Fruit fly (Drosophila melanogaster) whole organism, prepupa: ENCODE measurements around the gene Sf3b1.
A peak's percentile ranks its signal among the peaks of the same experiment; 100 is the strongest.

ENCODE experiments used
- Blimp-1 ChIP-seq: fragments of 200-800 bp; sonication (Bioruptor generic); optimal IDR thresholded peaks from 3 replicates; lab custom pipeline; 2017; ENCODE audit warnings: missing biosample characterization, missing genetic modification characterization, mild to moderate bottlenecking, moderate library complexity, missing genetic modification reagents
- CG11294 ChIP-seq: fragments of 200-800 bp; sonication (Bioruptor generic); IDR thresholded peaks from 2 replicates; pipeline ENCODE4 v1.3.6; 2022; ENCODE audit warnings: missing biosample characterization, missing genetic modification characterization
- CG11902 ChIP-seq: fragments of 200-800 bp; sonication (Bioruptor generic); optimal IDR thresholded peaks from 3 replicates; lab custom pipeline; 2016; ENCODE audit warnings: missing biosample characterization, missing genetic modification characterization
- CG15336 ChIP-seq: fragments of 200-800 bp; sonication (Bioruptor generic); IDR thresholded peaks from 2 replicates; pipeline ENCODE4 v1.3.6; 2022; ENCODE audit warnings: missing biosample characterization, missing genetic modification characterization
- CG1621 ChIP-seq: fragments of 200-800 bp; sonication (Bioruptor generic); optimal IDR thresholded peaks from 3 replicates; lab custom pipeline; 2018; ENCODE audit warnings: missing biosample characterization, mild to moderate bottlenecking, missing genetic modification characterization
- CG16779 ChIP-seq: fragments of 200-800 bp; sonication (Bioruptor generic); optimal IDR thresholded peaks from 3 replicates; lab custom pipeline; 2017; ENCODE audit warnings: missing biosample characterization, mild to moderate bottlenecking, missing genetic modification characterization
- CG3032 ChIP-seq: fragments of 200-800 bp; optimal IDR thresholded peaks from 2 replicates; lab custom pipeline; 2019; ENCODE audit warnings: missing biosample characterization, mild to moderate bottlenecking, missing genetic modification characterization, moderate library complexity
- CG31627 ChIP-seq: fragments of 200-800 bp; sonication (Bioruptor generic); optimal IDR thresholded peaks from 3 replicates; lab custom pipeline; 2016; ENCODE audit warnings: missing biosample characterization, missing genetic modification characterization
- CG32006 ChIP-seq: fragments of 200-800 bp; sonication (Bioruptor generic); optimal IDR thresholded peaks from 3 replicates; lab custom pipeline; 2017; ENCODE audit warnings: missing biosample characterization, mild to moderate bottlenecking, missing genetic modification characterization
- CG34406 ChIP-seq: fragments of 200-800 bp; sonication (Bioruptor generic); optimal IDR thresholded peaks from 3 replicates; lab custom pipeline; 2016; ENCODE audit warnings: missing biosample characterization, missing genetic modification characterization
- CG3919 ChIP-seq: fragments of 200-800 bp; sonication (Bioruptor generic); optimal IDR thresholded peaks from 3 replicates; lab custom pipeline; 2016; ENCODE audit warnings: missing biosample characterization, missing genetic modification characterization
- CG4318 ChIP-seq: fragments of 200-800 bp; sonication (Bioruptor generic); optimal IDR thresholded peaks from 3 replicates; lab custom pipeline; 2017; ENCODE audit warnings: missing biosample characterization, mild to moderate bottlenecking, missing genetic modification characterization
- CG6276 ChIP-seq: fragments of 200-800 bp; sonication (Bioruptor generic); optimal IDR thresholded peaks from 2 replicates; lab custom pipeline; 2017; ENCODE audit warnings: missing biosample characterization, mild to moderate bottlenecking, missing genetic modification characterization
- CG6792 ChIP-seq: fragments of 200-800 bp; sonication (Bioruptor generic); optimal IDR thresholded peaks from 3 replicates; lab custom pipeline; 2016; ENCODE audit warnings: missing biosample characterization, missing genetic modification characterization
- CG6854 ChIP-seq: fragments of 200-800 bp; sonication (Bioruptor generic); optimal IDR thresholded peaks from 2 replicates; lab custom pipeline; 2017; ENCODE audit warnings: missing biosample characterization, mild to moderate bottlenecking, missing genetic modification characterization
- CG7368 ChIP-seq: fragments of 200-800 bp; sonication (Bioruptor generic); optimal IDR thresholded peaks from 3 replicates; lab custom pipeline; 2016; ENCODE audit warnings: missing biosample characterization, missing genetic modification characterization
- CG8119 ChIP-seq: fragments of 200-800 bp; sonication (Bioruptor generic); IDR thresholded peaks from 3 replicates; pipeline ENCODE4 v1.3.6; 2022; ENCODE audit warnings: missing biosample characterization, missing genetic modification characterization
- CG8319 ChIP-seq: fragments of 200-800 bp; sonication (Bioruptor generic); optimal IDR thresholded peaks from 3 replicates; lab custom pipeline; 2016; ENCODE audit warnings: missing biosample characterization, missing genetic modification characterization
- CG8632 ChIP-seq: fragments of 200-800 bp; sonication (Bioruptor generic); optimal IDR thresholded peaks from 3 replicates; lab custom pipeline; 2016; ENCODE audit warnings: missing biosample characterization, missing genetic modification characterization
- Eip75B ChIP-seq: fragments of 200-800 bp; sonication (Bioruptor generic); optimal IDR thresholded peaks from 3 replicates; lab custom pipeline; 2016; ENCODE audit warnings: missing biosample characterization, missing genetic modification characterization
- Eip93F ChIP-seq: fragments of 200-800 bp; sonication (Bioruptor generic); optimal IDR thresholded peaks from 2 replicates; lab custom pipeline; 2016; ENCODE audit warnings: missing biosample characterization, mild to moderate bottlenecking, missing genetic modification characterization
- Ets21C ChIP-seq: fragments of 200-800 bp; sonication (Bioruptor generic); optimal IDR thresholded peaks from 3 replicates; lab custom pipeline; 2016; ENCODE audit warnings: missing biosample characterization, missing genetic modification characterization
- Ets96B ChIP-seq: fragments of 200-800 bp; optimal IDR thresholded peaks from 2 replicates; lab custom pipeline; 2019; ENCODE audit warnings: missing biosample characterization, mild to moderate bottlenecking, missing genetic modification characterization, moderate library complexity
- Gug ChIP-seq: fragments of 200-800 bp; sonication (Bioruptor generic); IDR thresholded peaks from 2 replicates; pipeline ENCODE4 v1.3.6; 2022; ENCODE audit warnings: missing biosample characterization, missing genetic modification characterization
- Hr38 ChIP-seq: sonication (Bioruptor generic); optimal IDR thresholded peaks from 2 replicates; lab custom pipeline; 2016; ENCODE audit warnings: missing biosample characterization, missing genetic modification characterization
- Hr4 ChIP-seq: fragments of 200-800 bp; sonication (Bioruptor generic); optimal IDR thresholded peaks from 3 replicates; lab custom pipeline; 2016; ENCODE audit warnings: missing biosample characterization, missing genetic modification characterization
- Lpt ChIP-seq: fragments of 200-800 bp; sonication (Bioruptor generic); optimal IDR thresholded peaks from 3 replicates; lab custom pipeline; 2016; ENCODE audit warnings: missing biosample characterization, missing genetic modification characterization
- Met ChIP-seq: fragments of 200-800 bp; sonication (Bioruptor generic); optimal IDR thresholded peaks from 3 replicates; lab custom pipeline; 2016; ENCODE audit warnings: missing biosample characterization, missing genetic modification characterization
- OdsH ChIP-seq: fragments of 200-800 bp; sonication (Bioruptor generic); optimal IDR thresholded peaks from 3 replicates; lab custom pipeline; 2016; ENCODE audit warnings: missing biosample characterization, missing genetic modification characterization
- Smox ChIP-seq: fragments of 200-800 bp; sonication (Bioruptor generic); optimal IDR thresholded peaks from 3 replicates; lab custom pipeline; 2016; ENCODE audit warnings: missing biosample characterization, missing genetic modification characterization
- Sox102F ChIP-seq: fragments of 200-800 bp; sonication (Bioruptor generic); optimal IDR thresholded peaks from 2 replicates; lab custom pipeline; 2016; ENCODE audit warnings: missing biosample characterization, mild to moderate bottlenecking, missing genetic modification characterization
- Sox15 ChIP-seq: fragments of 200-800 bp; sonication (Bioruptor generic); optimal IDR thresholded peaks from 3 replicates; lab custom pipeline; 2016; ENCODE audit warnings: missing biosample characterization, missing genetic modification characterization
- achi ChIP-seq: fragments of 200-800 bp; sonication (Bioruptor generic); optimal IDR thresholded peaks from 3 replicates; lab custom pipeline; 2016; ENCODE audit warnings: missing biosample characterization, missing genetic modification characterization
- acj6 ChIP-seq: fragments of 200-800 bp; sonication (Bioruptor generic); optimal IDR thresholded peaks from 3 replicates; lab custom pipeline; 2016; ENCODE audit warnings: missing biosample characterization, missing genetic modification characterization
- cyc ChIP-seq: fragments of 200-800 bp; sonication (Bioruptor generic); optimal IDR thresholded peaks from 3 replicates; lab custom pipeline; 2016; ENCODE audit warnings: missing biosample characterization, missing genetic modification characterization
- dsx ChIP-seq: fragments of 200-800 bp; optimal IDR thresholded peaks from 3 replicates; lab custom pipeline; 2019; ENCODE audit warnings: missing biosample characterization, mild to moderate bottlenecking, missing genetic modification characterization, moderate library complexity; ENCODE audit not compliant: poor library complexity, severe bottlenecking
- eg ChIP-seq: fragments of 200-800 bp; sonication (Bioruptor generic); IDR thresholded peaks from 3 replicates; pipeline ENCODE4 v1.3.6; 2022; ENCODE audit warnings: missing biosample characterization, missing genetic modification characterization
- esn ChIP-seq: fragments of 200-800 bp; sonication (Bioruptor generic); optimal IDR thresholded peaks from 2 replicates; lab custom pipeline; 2016; ENCODE audit warnings: missing biosample characterization, mild to moderate bottlenecking, missing genetic modification characterization, moderate library complexity
- fd85E ChIP-seq: fragments of 200-800 bp; sonication (Bioruptor generic); optimal IDR thresholded peaks from 3 replicates; lab custom pipeline; 2016; ENCODE audit warnings: missing biosample characterization, missing genetic modification characterization
- fkh ChIP-seq: fragments of 200-800 bp; sonication (Bioruptor generic); optimal IDR thresholded peaks from 3 replicates; lab custom pipeline; 2017; ENCODE audit warnings: missing biosample characterization, mild to moderate bottlenecking, missing genetic modification characterization, moderate library complexity
- lz ChIP-seq: fragments of 200-800 bp; sonication (Bioruptor generic); optimal IDR thresholded peaks from 3 replicates; lab custom pipeline; 2016; ENCODE audit warnings: missing biosample characterization, missing genetic modification characterization
- net ChIP-seq: fragments of 200-800 bp; sonication (Bioruptor generic); optimal IDR thresholded peaks from 3 replicates; lab custom pipeline; 2016; ENCODE audit warnings: missing biosample characterization, missing genetic modification characterization
- pdm3 ChIP-seq: fragments of 200-800 bp; sonication (Bioruptor generic); optimal IDR thresholded peaks from 3 replicates; lab custom pipeline; 2016; ENCODE audit warnings: missing biosample characterization, missing genetic modification characterization
- salr ChIP-seq, 2 experiments: fragments of 200-800 bp; sonication (Bioruptor generic); optimal IDR thresholded peaks; 3 replicates each; lab custom pipeline; 2016 to 2018; ENCODE audit warnings: missing biosample characterization in 2 of 2, missing genetic modification characterization in 2 of 2, mild to moderate bottlenecking in 1 of 2
- ss ChIP-seq, 2 experiments: fragments of 200-800 bp; sonication (Bioruptor generic); optimal IDR thresholded peaks; 2 replicates in 1 of 2; 3 replicates in 1 of 2; lab custom pipeline; 2017 to 2018; ENCODE audit warnings: mild to moderate bottlenecking in 2 of 2, missing biosample characterization in 2 of 2, missing genetic modification characterization in 2 of 2, moderate library complexity in 1 of 2
- svp ChIP-seq: fragments of 200-800 bp; sonication (Bioruptor generic); peaks from one replicate; lab custom pipeline; 2016; ENCODE audit warnings: missing biosample characterization, missing genetic modification characterization
- topi ChIP-seq: fragments of 200-800 bp; sonication (Bioruptor generic); optimal IDR thresholded peaks from 3 replicates; lab custom pipeline; 2016; ENCODE audit warnings: missing biosample characterization, missing genetic modification characterization
- vri ChIP-seq: fragments of 200-800 bp; sonication (Bioruptor generic); optimal IDR thresholded peaks from 3 replicates; lab custom pipeline; 2016; ENCODE audit warnings: missing biosample characterization, mild to moderate bottlenecking, missing genetic modification characterization

Gene Sf3b1

dm6 chr2L:563769-564550 is 4.2 kb upstream of the Sf3b1 start, which contains the start of the genes uncNacbeta and CG2794:
Gene uncNacbeta, minus strand, starts transcription at chr2L:563819.
Gene CG2794, plus strand, starts transcription at chr2L:564163.
- TF ChIP-seq acj6 (GFP tag; lab: Kevin White, UChicago), result no peak
- TF ChIP-seq lz (GFP tag; lab: Kevin White, UChicago), result no peak
- TF ChIP-seq esn, result peak; percentile 43
- no peak for TF ChIP-seq CG34406 (GFP tag; lab: Kevin White, UChicago)
- TF ChIP-seq CG1621, result peak; percentile 92

DNA sequence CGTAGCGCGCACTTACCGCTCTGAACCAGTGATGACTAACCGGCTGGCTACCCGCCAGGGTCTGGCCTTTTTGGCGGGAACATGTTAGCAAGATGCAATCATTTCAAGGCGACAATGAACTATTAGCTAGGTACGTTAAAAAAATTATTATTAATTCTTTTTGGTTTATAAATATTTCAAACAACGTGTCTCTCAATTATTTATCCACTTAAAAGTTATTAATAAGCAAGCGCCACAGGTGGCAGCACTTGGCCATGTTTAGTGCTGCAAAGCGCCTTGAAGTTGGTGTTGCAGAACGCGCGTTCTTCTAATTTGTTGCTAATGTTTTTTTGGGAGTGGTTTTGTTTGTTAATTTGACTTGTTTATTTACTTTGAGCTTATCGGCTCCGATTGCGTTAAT is 6.1 kb downstream of the Sf3b1 start, which contains the start of the genes Ipk2 and cold:
Gene Ipk2, minus strand, starts transcription at position 39 of the 400 bp plus-strand sequence.
Gene cold, plus strand, starts transcription at position 66 of the 400 bp plus-strand sequence.
- peak; percentile 80 for TF ChIP-seq CG3032
- TF ChIP-seq pdm3 (GFP tag; lab: Kevin White, UChicago), result no peak
- 0 out of 2 replicates have a peak, but pooled peaks have one; percentile 45 for TF ChIP-seq CG11294
- TF ChIP-seq CG34406 (GFP tag; lab: Kevin White, UChicago), result peak; percentile 42
- TF ChIP-seq Gug (GFP tag; lab: Robert Waterston, UW), result peak; percentile 60; the same call in 1 of the 2 replicates
- TF ChIP-seq vri, result no peak
- TF ChIP-seq CG8119 (GFP tag; lab: Robert Waterston, UW), result peak; percentile 57; the same call in 2 of the 3 replicates
- peak; percentile 87 for TF ChIP-seq lz (GFP tag; lab: Kevin White, UChicago)
- TF ChIP-seq CG31627 (GFP tag; lab: Kevin White, UChicago), result peak; percentile 87
- TF ChIP-seq CG6792 (GFP tag; lab: Kevin White, UChicago), result peak; percentile 66
- no peak for TF ChIP-seq CG32006 (GFP tag; lab: Kevin White, UChicago)
- TF ChIP-seq net (GFP tag; lab: Kevin White, UChicago), result no peak
- TF ChIP-seq CG8319 (GFP tag; lab: Kevin White, UChicago), result no peak
- TF ChIP-seq Sox15, result peak; percentile 74
- TF ChIP-seq Ets21C, result no peak
- TF ChIP-seq salr (GFP tag; optimal IDR thresholded peaks at IDR 0.05; lab: Kevin White, UChicago), result peak in 1 of 2 experiments; percentile 65
- TF ChIP-seq CG6276 (GFP tag; lab: Kevin White, UChicago), result no peak
- TF ChIP-seq svp (GFP tag; lab: Kevin White, UChicago), result peak; percentile 91
- peak; percentile 39; the same call in 1 of the 2 replicates for TF ChIP-seq CG15336 (GFP tag; lab: Robert Waterston, UW)
- peak; percentile 47 for TF ChIP-seq Blimp-1 (GFP tag; lab: Kevin White, UChicago)
- no peak for TF ChIP-seq ss (GFP tag; optimal IDR thresholded peaks at IDR 0.05; lab: Kevin White, UChicago)
- TF ChIP-seq Eip75B (GFP tag; lab: Kevin White, UChicago), result no peak
- peak; percentile 34 for TF ChIP-seq CG6854 (GFP tag; lab: Kevin White, UChicago)
- peak; percentile 81 for TF ChIP-seq achi (GFP tag; lab: Kevin White, UChicago)
- no peak for TF ChIP-seq OdsH
- TF ChIP-seq CG4318 (GFP tag; lab: Kevin White, UChicago), result no peak
- no peak for TF ChIP-seq Sox102F
- TF ChIP-seq CG7368 (GFP tag; lab: Kevin White, UChicago), result no peak
- TF ChIP-seq CG1621, result no peak
- no peak for TF ChIP-seq Hr4 (GFP tag; lab: Kevin White, UChicago)
- no peak for TF ChIP-seq Hr38 (GFP tag; lab: Kevin White, UChicago)
- peak; percentile 45 for TF ChIP-seq Eip93F (GFP tag; lab: Kevin White, UChicago)
- no peak for TF ChIP-seq fd85E (GFP tag; lab: Kevin White, UChicago)
- peak; percentile 65 for TF ChIP-seq Lpt (GFP tag; lab: Kevin White, UChicago)
- no peak for TF ChIP-seq Met (GFP tag; lab: Kevin White, UChicago)
- TF ChIP-seq eg, result peak; percentile 61; the same call in 2 of the 3 replicates
- TF ChIP-seq Ets96B (tag; lab: Kevin White, UChicago), result peak; percentile 63
- TF ChIP-seq CG3919 (GFP tag; lab: Kevin White, UChicago), result peak; percentile 83
- TF ChIP-seq CG16779 (tag; lab: Kevin White, UChicago), result no peak
- peak; percentile 83 for TF ChIP-seq cyc (GFP tag; lab: Kevin White, UChicago)
- TF ChIP-seq CG11902 (GFP tag; lab: Kevin White, UChicago), result no peak
- no peak for TF ChIP-seq CG8632 (GFP tag; lab: Kevin White, UChicago)
- peak; percentile 93 for TF ChIP-seq dsx
- TF ChIP-seq topi (GFP tag; lab: Kevin White, UChicago), result peak; percentile 76
- no peak for TF ChIP-seq Smox (GFP tag; lab: Kevin White, UChicago)
- TF ChIP-seq esn, result peak; percentile 84
- TF ChIP-seq fkh (GFP tag; lab: Kevin White, UChicago), result peak; percentile 96
